Worm (Caenorhabditis elegans): ENCODE data around the gene unc-68.

DNA sequence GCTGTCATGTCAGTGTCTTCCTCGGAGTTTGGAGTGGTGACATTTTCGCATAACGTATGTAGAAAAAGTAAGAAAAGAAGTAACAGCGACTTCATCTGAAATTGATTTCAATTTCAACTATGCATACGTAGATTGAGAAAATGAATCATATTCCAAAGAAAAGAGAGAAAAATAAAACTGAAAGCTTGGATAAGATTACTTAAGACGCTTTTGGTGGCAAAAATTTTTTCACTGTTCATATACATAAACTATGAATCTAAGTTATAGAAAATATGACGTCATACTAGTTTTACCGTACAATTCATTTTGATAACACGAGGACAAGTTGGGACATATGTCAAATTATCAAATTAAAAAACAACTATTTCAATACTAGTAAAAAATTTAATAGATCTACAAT, 5.4 kb upstream of the unc-68 start, which contains the start of gene lipl-6:
- TF ChIP-seq C17E4.6 (GFP tag; IDR thresholded peaks at IDR 0.05) (no peak), gei-17 (GFP tag; optimal IDR thresholded peaks at IDR 0.05) (no peak), pha-4 (tag; optimal IDR thresholded peaks at IDR 0.05) (no peak), nfya-1 (tag; optimal IDR thresholded peaks at IDR 0.05; ENCODE audit: borderline replicate concordance, insufficient read depth) (no peak)
